Worm (Caenorhabditis elegans) whole organism, L4 larva: Measurements from ENCODE around the gene pig-1.

Experiments used
- F44E2.7 ChIP-seq: fragments of 200-800 bp; sonication (Bioruptor generic); IDR thresholded peaks from 2 replicates; pipeline ENCODE4 v2.1.2; 2022; ENCODE audit warnings: missing genetic modification characterization, missing compliant biosample characterization
- F49E8.2 ChIP-seq: sonication (generic microtip); optimal IDR thresholded peaks from 2 replicates; lab custom pipeline; 2016; ENCODE audit warnings: missing compliant biosample characterization, mild to moderate bottlenecking, missing genetic modification characterization, borderline replicate concordance
- ama-1 ChIP-seq: fragments of 150-350 bp; optimal IDR thresholded peaks from 2 replicates; lab custom pipeline; 2014; ENCODE audit warnings: inconsistent platforms, mixed read lengths
- ceh-82 ChIP-seq: sonication (generic microtip); optimal IDR thresholded peaks from 2 replicates; lab custom pipeline; 2017; ENCODE audit warnings: missing biosample characterization, missing genetic modification characterization
- hmg-1.1 ChIP-seq: fragments of 200-800 bp; sonication (Bioruptor generic); IDR thresholded peaks from 2 replicates; pipeline ENCODE4 v1.3.6; 2022; ENCODE audit warnings: missing genetic modification reagents, missing genetic modification characterization, missing compliant biosample characterization
- lsy-2 ChIP-seq, 2 experiments: fragments of 150-350 bp in 1 of 2; sonication (generic microtip) in 1 of 2; optimal IDR thresholded peaks; 2 replicates each; lab custom pipeline; 2014 to 2017; ENCODE audit warnings: missing biosample characterization in 2 of 2, missing genetic modification characterization in 2 of 2
- mdl-1 ChIP-seq, 2 experiments: fragments of 150-350 bp in 1 of 2; sonication (generic microtip) in 1 of 2; optimal IDR thresholded peaks; 2 replicates each; lab custom pipeline; 2014 to 2017; ENCODE audit warnings: missing biosample characterization in 2 of 2, missing genetic modification characterization in 2 of 2
- mep-1 ChIP-seq: fragments of 150-350 bp; sonication (generic microtip); optimal IDR thresholded peaks from 3 replicates; lab custom pipeline; 2014; ENCODE audit warnings: missing biosample characterization, missing genetic modification characterization
- nhr-28 ChIP-seq: fragments of 150-350 bp; optimal IDR thresholded peaks from 2 replicates; lab custom pipeline; 2014; ENCODE audit warnings: missing biosample characterization, missing genetic modification characterization
- nhr-48 ChIP-seq: sonication (generic microtip); optimal IDR thresholded peaks from 2 replicates; lab custom pipeline; 2016; ENCODE audit warnings: mild to moderate bottlenecking, missing genetic modification characterization, missing compliant biosample characterization
- vab-7 ChIP-seq: fragments of 200-800 bp; sonication (Bioruptor generic); IDR thresholded peaks from 2 replicates; pipeline ENCODE4 v1.3.6; 2022; ENCODE audit warnings: missing genetic modification reagents, missing genetic modification characterization, missing compliant biosample characterization

DNA sequence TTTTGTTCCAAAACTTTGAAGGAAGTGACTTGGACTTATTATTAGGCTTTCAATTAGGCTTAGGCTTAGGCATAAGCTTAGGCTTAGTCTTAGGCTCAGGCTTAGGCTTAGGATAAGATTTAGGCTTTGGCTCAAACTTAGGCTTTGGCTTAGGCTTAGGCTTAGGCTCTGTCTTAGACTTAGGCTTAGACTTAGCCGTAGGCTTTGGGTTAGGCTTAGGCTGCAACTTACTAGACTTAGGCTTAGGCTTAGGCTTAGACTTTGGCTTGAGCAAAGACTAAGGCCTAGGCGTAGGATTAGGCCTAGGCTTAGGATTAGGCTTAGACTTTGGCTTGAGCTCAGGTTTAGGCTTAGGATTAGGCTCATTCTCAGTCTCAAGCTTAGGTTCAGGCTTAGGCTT, 34.5 kb downstream of the pig-1 start:
- no peak for TF ChIP-seq mdl-1 (tag; optimal IDR thresholded peaks at IDR 0.05; lab: Kevin White, UChicago)
- no peak for TF ChIP-seq vab-7 (GFP tag; lab: Robert Waterston, UW)
- TF ChIP-seq hmg-1.1 (GFP tag; lab: Robert Waterston, UW): no peak
- TF ChIP-seq nhr-48 (tag; lab: Kevin White, UChicago): no peak
- TF ChIP-seq ceh-82: no peak
- TF ChIP-seq ama-1 (lab: Kevin White, UChicago): no peak
- no peak for TF ChIP-seq nhr-28
- TF ChIP-seq lsy-2 (tag; optimal IDR thresholded peaks at IDR 0.05; lab: Kevin White, UChicago): no peak
- TF ChIP-seq mep-1 (tag; lab: Kevin White, UChicago): no peak
- TF ChIP-seq F44E2.7 (GFP tag; lab: Robert Waterston, UW): no peak
- TF ChIP-seq F49E8.2 (tag; lab: Kevin White, UChicago): no peak
